Fruit fly (Drosophila melanogaster) whole organism, wandering third instar larva: Measurements from ENCODE around the gene uif.
A peak's percentile ranks its signal among the peaks of the same experiment; 100 is the strongest.

Experiments used
- Abd-B ChIP-seq: fragments of >200 bp; optimal IDR thresholded peaks from 2 replicates; lab custom pipeline; 2017; ENCODE audit warnings: missing biosample characterization, missing genetic modification characterization
- CG32264 ChIP-seq: fragments of 200-800 bp; sonication (Bioruptor generic); optimal IDR thresholded peaks from 2 replicates; lab custom pipeline; 2016; ENCODE audit warnings: missing biosample characterization, missing genetic modification characterization
- CG9705 ChIP-seq: fragments of 200-800 bp; sonication (Bioruptor generic); optimal IDR thresholded peaks from 2 replicates; lab custom pipeline; 2018; ENCODE audit warnings: missing biosample characterization, mild to moderate bottlenecking, missing genetic modification characterization
- CrebA ChIP-seq: fragments of 200-800 bp; sonication (Bioruptor generic); optimal IDR thresholded peaks from 2 replicates; lab custom pipeline; 2016; ENCODE audit warnings: missing biosample characterization, mild to moderate bottlenecking, missing genetic modification characterization, borderline replicate concordance
- Dfd ChIP-seq: fragments of >200 bp; optimal IDR thresholded peaks from 2 replicates; lab custom pipeline; 2017; ENCODE audit warnings: missing biosample characterization, missing genetic modification characterization
- Dif ChIP-seq: fragments of 200-275, 200-300 bp; sonication (Bioruptor generic); optimal IDR thresholded peaks from 2 replicates; lab custom pipeline; 2018; ENCODE audit warnings: missing biosample characterization, missing genetic modification characterization; ENCODE audit not compliant: partially characterized antibody
- GATAd ChIP-seq: sonication (Bioruptor generic); optimal IDR thresholded peaks from 2 replicates; lab custom pipeline; 2016; ENCODE audit warnings: missing biosample characterization, missing genetic modification characterization
- HLH106 ChIP-seq: fragments of 200-800 bp; optimal IDR thresholded peaks from 3 replicates; lab custom pipeline; 2019; ENCODE audit warnings: missing biosample characterization, mild to moderate bottlenecking, missing genetic modification characterization, moderate library complexity
- Hnf4 ChIP-seq: fragments of 200-800 bp; sonication (Bioruptor generic); optimal IDR thresholded peaks from 2 replicates; lab custom pipeline; 2016; ENCODE audit warnings: missing biosample characterization, mild to moderate bottlenecking, missing genetic modification characterization
- Hr78 ChIP-seq: fragments of >200 bp; optimal IDR thresholded peaks from 2 replicates; lab custom pipeline; 2017; ENCODE audit warnings: missing biosample characterization, missing genetic modification characterization
- Hr83 ChIP-seq: fragments of 200-300 bp; sonication (Bioruptor generic); optimal IDR thresholded peaks from 2 replicates; lab custom pipeline; 2016; ENCODE audit warnings: missing biosample characterization, mild to moderate bottlenecking, missing genetic modification characterization, moderate library complexity; ENCODE audit not compliant: poor library complexity, severe bottlenecking
- Jra ChIP-seq: sonication (Bioruptor generic); optimal IDR thresholded peaks from 2 replicates; lab custom pipeline; 2016; ENCODE audit warnings: missing biosample characterization, missing genetic modification characterization
- Mio ChIP-seq: sonication (Bioruptor generic); optimal IDR thresholded peaks from 2 replicates; lab custom pipeline; 2016; ENCODE audit warnings: missing biosample characterization, missing genetic modification characterization
- Myc ChIP-seq: fragments of >200 bp; optimal IDR thresholded peaks from 2 replicates; lab custom pipeline; 2017
- N ChIP-seq: fragments of >200 bp; optimal IDR thresholded peaks from 2 replicates; lab custom pipeline; 2018; ENCODE audit warnings: missing biosample characterization, missing external identifiers, missing genetic modification characterization
- OdsH ChIP-seq: fragments of 200-800 bp; sonication (Bioruptor generic); optimal IDR thresholded peaks from 2 replicates; lab custom pipeline; 2016; ENCODE audit warnings: missing biosample characterization, mild to moderate bottlenecking, missing genetic modification characterization
- Rel ChIP-seq, 2 experiments: fragments of 200-800 bp; sonication (Bioruptor generic) in 1 of 2; optimal IDR thresholded peaks; 2 replicates in 1 of 2; 3 replicates in 1 of 2; lab custom pipeline; 2016 to 2019; ENCODE audit warnings: mild to moderate bottlenecking in 2 of 2, missing biosample characterization in 2 of 2, missing genetic modification characterization in 2 of 2, moderate library complexity in 1 of 2
- Vsx2 ChIP-seq: fragments of 200-300, 225-300 bp; sonication (Bioruptor generic); optimal IDR thresholded peaks from 2 replicates; lab custom pipeline; 2018; ENCODE audit warnings: missing biosample characterization, missing genetic modification characterization; ENCODE audit not compliant: partially characterized antibody
- br ChIP-seq: fragments of 200-800 bp; sonication (Bioruptor generic); optimal IDR thresholded peaks from 2 replicates; lab custom pipeline; 2016; ENCODE audit warnings: missing biosample characterization, missing genetic modification characterization
- brk ChIP-seq: fragments of 200-800 bp; sonication (Bioruptor generic); optimal IDR thresholded peaks from 2 replicates; lab custom pipeline; 2016; ENCODE audit warnings: missing biosample characterization, mild to moderate bottlenecking, missing genetic modification characterization
- dl ChIP-seq, 2 experiments: fragments of 175-275, 200-275 bp in 1 of 2; fragments of 200-275 bp in 1 of 2; sonication (Bioruptor generic); optimal IDR thresholded peaks; lab custom pipeline; 2018; ENCODE audit warnings: mild to moderate bottlenecking in 2 of 2, missing biosample characterization in 2 of 2, missing genetic modification characterization in 2 of 2, moderate library complexity in 2 of 2; ENCODE audit not compliant: partially characterized antibody in 2 of 2, insufficient read depth in 1 of 2
- dmrt93B ChIP-seq: fragments of 200-800 bp; sonication (Bioruptor generic); optimal IDR thresholded peaks from 2 replicates; lab custom pipeline; 2018; ENCODE audit warnings: missing biosample characterization, mild to moderate bottlenecking, missing genetic modification characterization
- ey ChIP-seq: fragments of 200-800 bp; sonication (Bioruptor generic); optimal IDR thresholded peaks from 2 replicates; lab custom pipeline; 2016; ENCODE audit warnings: missing biosample characterization, missing genetic modification characterization
- foxo ChIP-seq, 2 experiments: fragments of 200-800 bp; sonication (Bioruptor generic); optimal IDR thresholded peaks; 2 replicates in 1 of 2; 3 replicates in 1 of 2; lab custom pipeline; 2016 to 2017; ENCODE audit warnings: missing biosample characterization in 2 of 2, missing genetic modification characterization in 2 of 2
- fru ChIP-seq: fragments of 200-800 bp; sonication (Bioruptor generic); optimal IDR thresholded peaks from 3 replicates; lab custom pipeline; 2016; ENCODE audit warnings: missing biosample characterization, mild to moderate bottlenecking, missing genetic modification characterization
- h ChIP-seq: fragments of 200-800 bp; sonication (Bioruptor generic); optimal IDR thresholded peaks from 3 replicates; lab custom pipeline; 2016; ENCODE audit warnings: missing biosample characterization, mild to moderate bottlenecking, missing genetic modification characterization
- jim ChIP-seq: fragments of 175-275, 200-325 bp; sonication (Bioruptor generic); optimal IDR thresholded peaks from 2 replicates; lab custom pipeline; 2016; ENCODE audit warnings: missing biosample characterization, mild to moderate bottlenecking, missing genetic modification characterization
- lola ChIP-seq: fragments of >200 bp; optimal IDR thresholded peaks from 2 replicates; lab custom pipeline; 2017; ENCODE audit warnings: missing biosample characterization, missing genetic modification characterization
- pan ChIP-seq: fragments of >200 bp; optimal IDR thresholded peaks from 2 replicates; lab custom pipeline; 2017
- rgr ChIP-seq: fragments of 200-800 bp; sonication (Bioruptor generic); optimal IDR thresholded peaks from 3 replicates; lab custom pipeline; 2016; ENCODE audit warnings: missing biosample characterization, mild to moderate bottlenecking, missing genetic modification characterization
- sage ChIP-seq: fragments of 200-800 bp; sonication (Bioruptor generic); optimal IDR thresholded peaks from 2 replicates; lab custom pipeline; 2016; ENCODE audit warnings: missing biosample characterization, mild to moderate bottlenecking, missing genetic modification characterization
- usp ChIP-seq: fragments of >200 bp; optimal IDR thresholded peaks from 2 replicates; lab custom pipeline; 2017; ENCODE audit warnings: missing biosample characterization, missing genetic modification characterization
- woc ChIP-seq: sonication (Bioruptor generic); optimal IDR thresholded peaks from 2 replicates; lab custom pipeline; 2016; ENCODE audit warnings: missing biosample characterization, mild to moderate bottlenecking, missing genetic modification characterization

Gene uif

dm6 chr2L:6998736-6999135 is 11.4 kb downstream of the uif start:
- no peak for TF ChIP-seq br (GFP tag; lab: Kevin White, UChicago)
- no peak for TF ChIP-seq OdsH (GFP tag; lab: Kevin White, UChicago)
- no peak for TF ChIP-seq pan
- no peak for TF ChIP-seq Abd-B (GFP tag; lab: Kevin White, UChicago)
- TF ChIP-seq Hr78 (GFP tag; lab: Kevin White, UChicago), result no peak
- TF ChIP-seq rgr (GFP tag; lab: Kevin White, UChicago), result no peak
- TF ChIP-seq Dfd (GFP tag; lab: Kevin White, UChicago), result no peak
- TF ChIP-seq Dif (GFP tag; lab: Kevin White, UChicago), result no peak
- no peak for TF ChIP-seq Hnf4 (GFP tag; lab: Kevin White, UChicago)

dm6 chr2L:6991085-6991484 is 19.1 kb downstream of the uif start:
- TF ChIP-seq foxo (GFP tag; optimal IDR thresholded peaks at IDR 0.05; lab: Kevin White, UChicago), result peak in 1 of 2 experiments; percentile 24
- TF ChIP-seq HLH106 (tag; lab: Kevin White, UChicago), result no peak
- TF ChIP-seq fru (GFP tag; lab: Kevin White, UChicago), result peak; percentile 45
- no peak for TF ChIP-seq N (GFP tag; lab: Kevin White, UChicago)
- TF ChIP-seq Mio (GFP tag; lab: Kevin White, UChicago), result no peak
- no peak for TF ChIP-seq usp (GFP tag; lab: Kevin White, UChicago)
- no peak for TF ChIP-seq ey
- no peak for TF ChIP-seq Abd-B (GFP tag; lab: Kevin White, UChicago)
- no peak for TF ChIP-seq Hnf4 (GFP tag; lab: Kevin White, UChicago)
- TF ChIP-seq h (GFP tag; lab: Kevin White, UChicago), result peak; percentile 20
- no peak for TF ChIP-seq dmrt93B (GFP tag; lab: Kevin White, UChicago)
- TF ChIP-seq Dif (GFP tag; lab: Kevin White, UChicago), result no peak
- peak; percentile 3 for TF ChIP-seq rgr (GFP tag; lab: Kevin White, UChicago)

dm6 chr2L:6971597-6972036 is 38.5 kb downstream of the uif start, which contains the start of gene snRNP-U1-70K:
snRNP-U1-70K (minus strand) TSS chr2L:6971737.
- no peak for TF ChIP-seq jim
- peak; percentile 66 for TF ChIP-seq fru (GFP tag; lab: Kevin White, UChicago)
- no peak for TF ChIP-seq foxo (GFP tag; optimal IDR thresholded peaks at IDR 0.05; lab: Kevin White, UChicago)
- TF ChIP-seq Myc (lab: Kevin White, UChicago), result peak; percentile 76
- TF ChIP-seq HLH106 (tag; lab: Kevin White, UChicago), result no peak
- peak; percentile 92 for TF ChIP-seq Dif (GFP tag; lab: Kevin White, UChicago)
- no peak for TF ChIP-seq CrebA (GFP tag; lab: Kevin White, UChicago)
- no peak for TF ChIP-seq dmrt93B (GFP tag; lab: Kevin White, UChicago)
- TF ChIP-seq Dfd (GFP tag; lab: Kevin White, UChicago), result no peak
- TF ChIP-seq Abd-B (GFP tag; lab: Kevin White, UChicago), result no peak
- TF ChIP-seq Rel (GFP tag; optimal IDR thresholded peaks at IDR 0.05; lab: Kevin White, UChicago), result no peak
- peak; percentile 39 for TF ChIP-seq Rel (tag; optimal IDR thresholded peaks at IDR 0.05; lab: Kevin White, UChicago)
- TF ChIP-seq dl (GFP tag; optimal IDR thresholded peaks at IDR 0.05; lab: Kevin White, UChicago; ENCODE audit: insufficient read depth in 1 of 2, partially characterized antibody in 2 of 2), result peak in 1 of 2 experiments; percentile 70
- TF ChIP-seq OdsH (GFP tag; lab: Kevin White, UChicago), result no peak
- TF ChIP-seq ey, result no peak
- no peak for TF ChIP-seq br (GFP tag; lab: Kevin White, UChicago)
- no peak for TF ChIP-seq Hr83
- no peak for TF ChIP-seq pan
- no peak for TF ChIP-seq h (GFP tag; lab: Kevin White, UChicago)
- no peak for TF ChIP-seq Hnf4 (GFP tag; lab: Kevin White, UChicago)
- no peak for TF ChIP-seq rgr (GFP tag; lab: Kevin White, UChicago)

- TF ChIP-seq lola (no peak), CG9705 (GFP tag; lab: Kevin White, UChicago) (no peak), h (GFP tag; lab: Kevin White, UChicago) (no peak), brk (no peak), HLH106 (tag; lab: Kevin White, UChicago) (no peak), sage (GFP tag; lab: Kevin White, UChicago) (no peak), CG32264 (GFP tag; lab: Kevin White, UChicago) (no peak), dmrt93B (GFP tag; lab: Kevin White, UChicago) (no peak), Abd-B (GFP tag; lab: Kevin White, UChicago) (no peak), GATAd (no peak), woc (GFP tag; lab: Kevin White, UChicago) (no peak), rgr (GFP tag; lab: Kevin White, UChicago) (no peak), Mio (GFP tag; lab: Kevin White, UChicago) (no peak), Jra (GFP tag; lab: Kevin White, UChicago) (no peak), Myc (lab: Kevin White, UChicago) (no peak), pan (no peak), usp (GFP tag; lab: Kevin White, UChicago) (no peak), Vsx2 (GFP tag; lab: Kevin White, UChicago) (no peak)
Measured at dm6 chr2L:6970813-6971212, 39.3 kb downstream of the uif start.
